Fruit fly (Drosophila melanogaster): Measurements from ENCODE around the gene CG9356.

Gene CG9356

dm6 chr3R:9353276-9353652 lies 50.8 kb downstream of the CG9356 start (continued):
- TF ChIP-seq Hr51 (GFP tag; optimal IDR thresholded peaks at IDR 0.05) (peak; percentile 42 to 95), CG9817 (tag; optimal IDR thresholded peaks at IDR 0.05) (no peak), stc (GFP tag; IDR thresholded peaks at IDR 0.05) (no peak), Ada2b (GFP tag; IDR thresholded peaks at IDR 0.05) (no peak), croc (GFP tag; conservative IDR thresholded peaks at IDR 0.05) (peak; percentile 65), unpg (GFP tag; optimal IDR thresholded peaks at IDR 0.05) (peak; percentile 91), Dad (GFP tag; optimal IDR thresholded peaks at IDR 0.05) (no peak), CG17912 (GFP tag; optimal IDR thresholded peaks at IDR 0.05) (no peak), CG17359 (tag; optimal IDR thresholded peaks at IDR 0.05) (peak; percentile 91), CG2875 (GFP tag; optimal IDR thresholded peaks at IDR 0.05) (peak; percentile 77), twi (tag; optimal IDR thresholded peaks at IDR 0.05) (peak; percentile 70), sqz (GFP tag; optimal IDR thresholded peaks at IDR 0.05) (peak; percentile 24), Atf-2 (GFP tag; optimal IDR thresholded peaks at IDR 0.05) (peak; percentile 49), pho (GFP tag; optimal IDR thresholded peaks at IDR 0.05) (peak; percentile 37), CG11085 (GFP tag; IDR thresholded peaks at IDR 0.05) (no peak), CG8478 (optimal IDR thresholded peaks at IDR 0.05) (no peak), kah (GFP tag; optimal IDR thresholded peaks at IDR 0.05) (peak; percentile 64), CG18764 (GFP tag; optimal IDR thresholded peaks at IDR 0.05) (peak; percentile 81), CG33557 (GFP tag; optimal IDR thresholded peaks at IDR 0.05) (peak; percentile 60), CG10274 (GFP tag; optimal IDR thresholded peaks at IDR 0.05) (peak; percentile 54), ash1 (GFP tag; optimal IDR thresholded peaks at IDR 0.05) (no peak), org-1 (GFP tag; optimal IDR thresholded peaks at IDR 0.05) (peak; percentile 85), CG16779 (GFP tag; IDR thresholded peaks at IDR 0.05) (no peak), CG8944 (GFP tag; optimal IDR thresholded peaks at IDR 0.05) (no peak), Oli (tag; optimal IDR thresholded peaks at IDR 0.05) (peak; percentile 89), odd (GFP tag; optimal IDR thresholded peaks at IDR 0.05) (peak; percentile 87), CG9727 (GFP tag; optimal IDR thresholded peaks at IDR 0.05) (peak; percentile 92), CG7745 (tag; optimal IDR thresholded peaks at IDR 0.05) (no peak), CG12104 (GFP tag; optimal IDR thresholded peaks at IDR 0.05) (peak; percentile 87), pum (GFP tag; optimal IDR thresholded peaks at IDR 0.05) (peak; percentile 30), lab (GFP tag; optimal IDR thresholded peaks at IDR 0.05) (peak; percentile 91), sens-2 (GFP tag; IDR thresholded peaks at IDR 0.05) (no peak), CG43689 (GFP tag; IDR thresholded peaks at IDR 0.05) (no peak), CG16815 (GFP tag; optimal IDR thresholded peaks at IDR 0.05) (peak; percentile 60), CG1602 (GFP tag; optimal IDR thresholded peaks at IDR 0.05) (peak; percentile 79), CG13775 (GFP tag; optimal IDR thresholded peaks at IDR 0.05) (peak; percentile 83), ind (GFP tag; optimal IDR thresholded peaks at IDR 0.05) (peak; percentile 84), CG17328 (GFP tag; IDR thresholded peaks at IDR 0.05) (no peak), CG6272 (GFP tag; IDR thresholded peaks at IDR 0.05) (no peak), CG2116 (GFP tag; optimal IDR thresholded peaks at IDR 0.05) (peak; percentile 71), gro (GFP tag; optimal IDR thresholded peaks at IDR 0.05) (no peak), Fer1 (GFP tag; optimal IDR thresholded peaks at IDR 0.05) (peak; percentile 87), nmo (GFP tag; optimal IDR thresholded peaks at IDR 0.05) (peak; percentile 93), Deaf1 (tag; optimal IDR thresholded peaks at IDR 0.05) (peak; percentile 63), CG3407 (GFP tag; optimal IDR thresholded peaks at IDR 0.05) (peak; percentile 84), Pdp1 (GFP tag; optimal IDR thresholded peaks at IDR 0.05) (peak in 1 of 2 experiments; percentile 49), tx (GFP tag; optimal IDR thresholded peaks at IDR 0.05) (peak; percentile 22), Jarid2 (GFP tag; optimal IDR thresholded peaks at IDR 0.05) (no peak), tin (GFP tag; optimal IDR thresholded peaks at IDR 0.05) (peak; percentile 79), CG3281 (GFP tag; optimal IDR thresholded peaks at IDR 0.05) (peak; percentile 86), CG14014 (GFP tag; IDR thresholded peaks at IDR 0.05) (no peak), Dek (tag; optimal IDR thresholded peaks at IDR 0.05) (peak; percentile 89)

Measured in whole organism, embryonic.